Worm (Caenorhabditis elegans) whole organism, mixed stage, embryonic: ENCODE data around the gene pfd-2.

Experiments used
- M03D4.4 ChIP-seq: sonication (generic microtip); optimal IDR thresholded peaks from 2 replicates; lab custom pipeline; 2017; ENCODE audit warnings: mild to moderate bottlenecking, missing genetic modification characterization, missing compliant biosample characterization
- blmp-1 ChIP-seq: fragments of 150-350 bp; optimal IDR thresholded peaks from 2 replicates; lab custom pipeline; 2014; ENCODE audit warnings: missing biosample characterization, missing genetic modification characterization
- ceh-39 ChIP-seq: fragments of 150-350 bp; optimal IDR thresholded peaks from 2 replicates; lab custom pipeline; 2014; ENCODE audit warnings: missing biosample characterization, missing genetic modification characterization
- ceh-43 ChIP-seq: fragments of 200-800 bp; sonication (Bioruptor generic); optimal IDR thresholded peaks from 2 replicates; lab custom pipeline; 2018; ENCODE audit warnings: mild to moderate bottlenecking, missing genetic modification characterization, moderate library complexity, missing compliant biosample characterization
- ceh-83 ChIP-seq: fragments of 200-800 bp; sonication (Bioruptor generic); optimal IDR thresholded peaks from 2 replicates; lab custom pipeline; 2018; ENCODE audit warnings: mild to moderate bottlenecking, missing genetic modification characterization, missing compliant biosample characterization
- ces-1 ChIP-seq: fragments of 150-350 bp; optimal IDR thresholded peaks from 2 replicates; lab custom pipeline; 2014; ENCODE audit warnings: missing biosample characterization, missing genetic modification reagents, missing genetic modification characterization
- cnd-1 ChIP-seq: fragments of 200-800 bp; sonication (Bioruptor generic); optimal IDR thresholded peaks from 2 replicates; lab custom pipeline; 2018; ENCODE audit warnings: mild to moderate bottlenecking, missing genetic modification characterization, missing compliant biosample characterization
- drap-1 ChIP-seq: fragments of 200-800 bp; sonication (Bioruptor generic); optimal IDR thresholded peaks from 3 replicates; lab custom pipeline; 2018; ENCODE audit warnings: mild to moderate bottlenecking, missing genetic modification characterization, missing compliant biosample characterization
- elt-1 ChIP-seq: sonication (generic microtip); optimal IDR thresholded peaks from 2 replicates; lab custom pipeline; 2017; ENCODE audit warnings: missing genetic modification characterization, mild to moderate bottlenecking, missing compliant biosample characterization, antibody characterized with exemption, moderate library complexity, borderline replicate concordance; ENCODE audit not compliant: insufficient read depth
- elt-3 ChIP-seq: fragments of 150-350 bp; optimal IDR thresholded peaks from 2 replicates; lab custom pipeline; 2014; ENCODE audit warnings: missing biosample characterization, missing genetic modification characterization
- flh-1 ChIP-seq: fragments of 200-800 bp; sonication (Bioruptor generic); optimal IDR thresholded peaks from 2 replicates; lab custom pipeline; 2018; ENCODE audit warnings: mild to moderate bottlenecking, missing genetic modification characterization, moderate library complexity, missing compliant biosample characterization
- ham-2 ChIP-seq: fragments of 200-800 bp; sonication (Bioruptor generic); optimal IDR thresholded peaks from 2 replicates; lab custom pipeline; 2018; ENCODE audit warnings: mild to moderate bottlenecking, missing genetic modification characterization, missing compliant biosample characterization
- hlh-1 ChIP-seq: fragments of 150-350 bp; optimal IDR thresholded peaks from 2 replicates; lab custom pipeline; 2014; ENCODE audit warnings: missing biosample characterization, missing genetic modification reagents, missing genetic modification characterization
- lin-13 ChIP-seq: fragments of 150-350 bp; optimal IDR thresholded peaks from 2 replicates; lab custom pipeline; 2014; ENCODE audit warnings: missing biosample characterization, missing genetic modification characterization
- lin-32 ChIP-seq: fragments of 200-800 bp; sonication (Bioruptor generic); optimal IDR thresholded peaks from 2 replicates; lab custom pipeline; 2018; ENCODE audit warnings: mild to moderate bottlenecking, missing genetic modification characterization, missing compliant biosample characterization
- lsy-2 ChIP-seq: fragments of 150-350 bp; optimal IDR thresholded peaks from 2 replicates; lab custom pipeline; 2014; ENCODE audit warnings: missing biosample characterization, missing genetic modification characterization
- mab-5 ChIP-seq: fragments of 150-350 bp; optimal IDR thresholded peaks from 2 replicates; lab custom pipeline; 2014; ENCODE audit warnings: missing biosample characterization, missing genetic modification characterization
- mep-1 ChIP-seq: fragments of 150-350 bp; optimal IDR thresholded peaks from 2 replicates; lab custom pipeline; 2017; ENCODE audit warnings: missing biosample characterization, missing genetic modification reagents, missing genetic modification characterization, inconsistent platforms
- mls-2 ChIP-seq: sonication (generic microtip); optimal IDR thresholded peaks from 2 replicates; lab custom pipeline; 2016; ENCODE audit warnings: mild to moderate bottlenecking, missing genetic modification characterization, moderate library complexity, missing compliant biosample characterization
- nhr-2 ChIP-seq: fragments of 150-350 bp; optimal IDR thresholded peaks from 2 replicates; lab custom pipeline; 2014; ENCODE audit warnings: missing biosample characterization, missing genetic modification characterization
- nhr-237 ChIP-seq: fragments of 150-350 bp; optimal IDR thresholded peaks from 2 replicates; lab custom pipeline; 2014; ENCODE audit warnings: missing biosample characterization, missing genetic modification characterization
- nhr-28 ChIP-seq: fragments of 150-350 bp; optimal IDR thresholded peaks from 2 replicates; lab custom pipeline; 2014; ENCODE audit warnings: missing biosample characterization, missing genetic modification characterization
- nhr-76 ChIP-seq: sonication (generic microtip); optimal IDR thresholded peaks from 2 replicates; lab custom pipeline; 2017; ENCODE audit warnings: missing biosample characterization, missing genetic modification characterization
- pha-4 ChIP-seq: fragments of 150-350 bp; optimal IDR thresholded peaks from 2 replicates; lab custom pipeline; 2018; ENCODE audit warnings: missing biosample characterization, missing genetic modification reagents, missing genetic modification characterization
- sem-2 ChIP-seq: fragments of 200-800 bp; sonication (Bioruptor generic); optimal IDR thresholded peaks from 2 replicates; lab custom pipeline; 2018; ENCODE audit warnings: mild to moderate bottlenecking, missing genetic modification characterization, missing compliant biosample characterization
- snpc-4 ChIP-seq: fragments of 150-350 bp; optimal IDR thresholded peaks from 2 replicates; lab custom pipeline; 2014; ENCODE audit warnings: missing biosample characterization, missing genetic modification characterization
- sptf-1 ChIP-seq: sonication (generic microtip); optimal IDR thresholded peaks from 2 replicates; lab custom pipeline; 2017; ENCODE audit warnings: mild to moderate bottlenecking, missing genetic modification characterization, moderate library complexity, missing compliant biosample characterization
- tbx-8 ChIP-seq: fragments of 200-800 bp; sonication (Bioruptor generic); optimal IDR thresholded peaks from 2 replicates; lab custom pipeline; 2018; ENCODE audit warnings: mild to moderate bottlenecking, missing genetic modification characterization, moderate library complexity, missing compliant biosample characterization
- unc-120 ChIP-seq: sonication (generic microtip); optimal IDR thresholded peaks from 2 replicates; lab custom pipeline; 2017; ENCODE audit warnings: missing genetic modification characterization, missing compliant biosample characterization; ENCODE audit not compliant: poor library complexity, severe bottlenecking
- unc-62 ChIP-seq: fragments of 150-350 bp; optimal IDR thresholded peaks from 2 replicates; lab custom pipeline; 2014; ENCODE audit warnings: missing biosample characterization, missing genetic modification reagents, missing genetic modification characterization
- zip-8 ChIP-seq: fragments of 150-350 bp; optimal IDR thresholded peaks from 2 replicates; lab custom pipeline; 2014; ENCODE audit warnings: missing biosample characterization, missing genetic modification characterization
- ztf-11 ChIP-seq: fragments of 150-350 bp; optimal IDR thresholded peaks from 2 replicates; lab custom pipeline; 2014; ENCODE audit warnings: missing biosample characterization, missing genetic modification characterization

pfd-2 gene

DNA sequence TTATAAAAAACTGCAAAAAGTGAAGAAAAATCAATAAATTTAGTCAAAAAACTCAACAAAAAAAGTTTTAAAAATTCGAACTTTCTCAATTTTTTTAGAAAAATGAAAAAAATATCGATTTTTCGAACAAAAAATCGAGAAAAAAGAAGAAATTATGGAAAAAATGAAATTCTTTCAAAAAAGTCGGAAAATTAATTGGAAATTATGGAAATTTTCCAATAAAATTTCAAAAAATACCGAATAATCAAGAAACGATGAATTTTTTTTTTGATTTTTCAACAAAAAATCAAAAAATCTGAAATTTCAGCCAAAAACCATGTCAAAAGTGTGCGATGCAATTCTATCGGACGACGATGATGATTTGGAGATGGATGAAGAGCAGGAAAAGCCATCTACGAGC lies 2.2 kb downstream of the pfd-2 start, which contains the start of gene H20J04.4:
Gene H20J04.4, plus strand, starts transcription at position 301 of the 400 bp plus-strand sequence.
- TF ChIP-seq drap-1 (GFP tag; lab: Kevin White, UChicago), result no peak
- TF ChIP-seq flh-1, result no peak
- TF ChIP-seq blmp-1, result no peak
- no peak for TF ChIP-seq mep-1 (tag; lab: Kevin White, UChicago)
- no peak for TF ChIP-seq elt-1 (tag; lab: Kevin White, UChicago)
- TF ChIP-seq lsy-2 (tag; lab: Kevin White, UChicago), result no peak
- no peak for TF ChIP-seq nhr-237
- TF ChIP-seq mab-5 (tag; lab: Kevin White, UChicago), result no peak
- TF ChIP-seq ztf-11 (tag; lab: Kevin White, UChicago), result no peak
- TF ChIP-seq M03D4.4 (tag; lab: Kevin White, UChicago), result no peak
- TF ChIP-seq, all 35 proteins: peak for 0

- TF ChIP-seq sem-2 (GFP tag; lab: Kevin White, UChicago) (no peak), lsy-2 (tag; lab: Kevin White, UChicago) (no peak), ceh-43 (no peak), elt-3 (tag; lab: Kevin White, UChicago) (no peak), pha-4 (tag; lab: Kevin White, UChicago) (no peak), mab-5 (tag; lab: Kevin White, UChicago) (no peak), ceh-39 (tag; lab: Kevin White, UChicago) (no peak), snpc-4 (tag; lab: Kevin White, UChicago) (no peak), ces-1 (GFP tag; lab: Kevin White, UChicago) (no peak), nhr-2 (tag; lab: Kevin White, UChicago) (no peak), blmp-1 (no peak), hlh-1 (tag; lab: Kevin White, UChicago) (no peak), elt-1 (tag; lab: Kevin White, UChicago) (no peak), cnd-1 (tag; lab: Kevin White, UChicago) (no peak), ztf-11 (tag; lab: Kevin White, UChicago) (no peak), tbx-8 (GFP tag; lab: Kevin White, UChicago) (no peak), unc-62 (GFP tag; lab: Kevin White, UChicago) (no peak), nhr-28 (tag; lab: Kevin White, UChicago) (no peak), nhr-76 (tag; lab: Kevin White, UChicago) (no peak)
- TF ChIP-seq, all 35 proteins: peak for 0
Measured at ce11 chrII:4334448-4334847, 7.9 kb downstream of the pfd-2 start, which contains the start of gene madf-3. Gene madf-3, plus strand, starts transcription at chrII:4334748.

DNA sequence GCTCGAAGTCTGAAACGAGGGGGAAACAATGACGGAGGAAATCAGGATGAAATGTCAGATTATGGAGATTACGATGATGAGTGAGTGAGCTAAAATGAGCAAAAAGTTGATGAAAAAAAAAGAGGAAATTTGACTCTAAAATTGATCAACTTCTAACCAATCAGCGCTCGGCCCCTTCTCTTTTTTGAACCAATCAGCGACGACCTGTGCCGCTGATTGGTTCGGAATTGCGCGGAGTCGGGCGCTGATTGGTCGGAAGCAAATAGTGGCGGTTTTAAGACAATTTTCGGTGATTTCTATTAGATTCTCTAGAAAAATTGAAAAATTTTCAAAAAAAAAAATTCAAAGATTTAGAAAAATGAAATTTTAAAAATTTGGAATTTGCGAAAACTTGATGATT lies 11.2 kb downstream of the pfd-2 start:
- no peak for TF ChIP-seq mab-5 (tag; lab: Kevin White, UChicago)
- TF ChIP-seq snpc-4 (tag; lab: Kevin White, UChicago), result no peak
- no peak for TF ChIP-seq drap-1 (GFP tag; lab: Kevin White, UChicago)
- no peak for TF ChIP-seq nhr-237
- no peak for TF ChIP-seq ces-1 (GFP tag; lab: Kevin White, UChicago)
- no peak for TF ChIP-seq elt-3 (tag; lab: Kevin White, UChicago)
- TF ChIP-seq cnd-1 (tag; lab: Kevin White, UChicago), result no peak
- TF ChIP-seq, all 35 proteins: peak for 0

ce11 chrII:4339882-4340281 lies 13.4 kb downstream of the pfd-2 start, which contains the start of gene athp-2:
Gene athp-2, plus strand, starts transcription at chrII:4340182.
- TF ChIP-seq sptf-1 (tag; lab: Kevin White, UChicago) (no peak), drap-1 (GFP tag; lab: Kevin White, UChicago) (no peak), lin-13 (tag; lab: Kevin White, UChicago) (no peak), sem-2 (GFP tag; lab: Kevin White, UChicago) (no peak), elt-3 (tag; lab: Kevin White, UChicago) (no peak), cnd-1 (tag; lab: Kevin White, UChicago) (no peak), ces-1 (GFP tag; lab: Kevin White, UChicago) (no peak), lin-32 (no peak), ceh-43 (no peak), snpc-4 (tag; lab: Kevin White, UChicago) (no peak), elt-1 (tag; lab: Kevin White, UChicago) (no peak), nhr-2 (tag; lab: Kevin White, UChicago) (no peak)

DNA sequence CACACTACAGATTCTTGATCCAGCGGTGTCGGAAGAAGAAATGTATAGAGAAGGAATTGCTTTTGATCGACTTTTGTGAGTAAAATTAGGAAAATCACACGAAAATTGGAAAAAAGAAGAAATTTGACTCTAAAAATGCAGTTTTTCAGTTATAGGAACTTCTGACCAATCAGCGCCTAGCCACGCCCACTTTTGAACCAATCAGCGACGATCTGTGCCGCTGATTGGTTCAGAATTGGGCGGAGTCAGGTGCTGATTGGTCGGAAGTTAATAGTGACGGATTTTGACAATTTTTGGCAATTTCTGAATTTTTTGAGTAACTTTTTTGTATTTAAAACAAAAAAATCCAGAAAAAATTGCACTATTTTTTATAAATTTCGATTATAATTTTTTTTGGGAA lies 15.0 kb downstream of the pfd-2 start:
- TF ChIP-seq ceh-83 (no peak), blmp-1 (no peak), nhr-28 (tag; lab: Kevin White, UChicago) (no peak), nhr-237 (no peak), ham-2 (GFP tag; lab: Kevin White, UChicago) (no peak), flh-1 (no peak), snpc-4 (tag; lab: Kevin White, UChicago) (no peak), zip-8 (tag; lab: Kevin White, UChicago) (no peak), pha-4 (tag; lab: Kevin White, UChicago) (no peak), M03D4.4 (tag; lab: Kevin White, UChicago) (no peak), unc-62 (GFP tag; lab: Kevin White, UChicago) (no peak), sptf-1 (tag; lab: Kevin White, UChicago) (no peak), elt-3 (tag; lab: Kevin White, UChicago) (no peak), unc-120 (tag; lab: Kevin White, UChicago) (no peak), mep-1 (tag; lab: Kevin White, UChicago) (no peak), nhr-2 (tag; lab: Kevin White, UChicago) (no peak), ces-1 (GFP tag; lab: Kevin White, UChicago) (no peak), mls-2 (no peak)
